Fruit fly (Drosophila melanogaster) whole organism, embryonic: ENCODE measurements around the gene AGO2.

Experiments used
- BtbVII ChIP-seq: fragments of 200-800 bp; sonication (Bioruptor generic); optimal IDR thresholded peaks from 3 replicates; lab custom pipeline; 2017; ENCODE audit warnings: missing biosample characterization, mild to moderate bottlenecking, missing genetic modification characterization
- CG10431 ChIP-seq: fragments of 200-800 bp; sonication (Bioruptor generic); optimal IDR thresholded peaks from 3 replicates; lab custom pipeline; 2018; ENCODE audit warnings: missing biosample characterization, mild to moderate bottlenecking, missing genetic modification characterization
- CG10462 ChIP-seq: fragments of 200-800 bp; sonication (Bioruptor generic); optimal IDR thresholded peaks from 2 replicates; lab custom pipeline; 2016; ENCODE audit warnings: missing biosample characterization, missing genetic modification characterization
- CG12744 ChIP-seq: fragments of 200-800 bp; sonication (Bioruptor generic); optimal IDR thresholded peaks from 2 replicates; lab custom pipeline; 2016; ENCODE audit warnings: missing biosample characterization, missing genetic modification characterization
- CG13287 ChIP-seq: fragments of 200-800 bp; sonication (Bioruptor generic); IDR thresholded peaks from 2 replicates; pipeline ENCODE4 v1.3.6; 2022; ENCODE audit warnings: missing biosample characterization, missing genetic modification characterization; ENCODE audit not compliant: partially characterized antibody
- CG13624 ChIP-seq: fragments of 200-800 bp; sonication (Bioruptor generic); optimal IDR thresholded peaks from 2 replicates; lab custom pipeline; 2016; ENCODE audit warnings: missing biosample characterization, missing genetic modification characterization
- CG15514 ChIP-seq: fragments of 200-800 bp; sonication (Bioruptor generic); optimal IDR thresholded peaks from 3 replicates; lab custom pipeline; 2017; ENCODE audit warnings: missing biosample characterization, missing genetic modification characterization, mild to moderate bottlenecking, moderate library complexity, missing genetic modification reagents
- CG17359 ChIP-seq: fragments of 200-800 bp; sonication (Bioruptor generic); optimal IDR thresholded peaks from 3 replicates; lab custom pipeline; 2018; ENCODE audit warnings: missing biosample characterization, mild to moderate bottlenecking, missing genetic modification characterization, moderate library complexity
- CG17568 ChIP-seq: fragments of 200-800 bp; sonication (Bioruptor generic); optimal IDR thresholded peaks from 2 replicates; lab custom pipeline; 2018; ENCODE audit warnings: missing biosample characterization, mild to moderate bottlenecking, missing genetic modification characterization, moderate library complexity
- CG1832 ChIP-seq: fragments of 200-800 bp; sonication (Bioruptor generic); optimal IDR thresholded peaks from 2 replicates; lab custom pipeline; 2017; ENCODE audit warnings: missing biosample characterization, mild to moderate bottlenecking, missing genetic modification characterization, inconsistent platforms
- CG18599 ChIP-seq: fragments of 200-800 bp; sonication (Bioruptor generic); optimal IDR thresholded peaks from 3 replicates; lab custom pipeline; 2017; ENCODE audit warnings: missing biosample characterization, missing genetic modification characterization, mild to moderate bottlenecking, moderate library complexity, missing genetic modification reagents
- CG2120 ChIP-seq: fragments of 200-800 bp; sonication (Bioruptor generic); optimal IDR thresholded peaks from 3 replicates; lab custom pipeline; 2016; ENCODE audit warnings: missing biosample characterization, missing genetic modification characterization
- CG33213 ChIP-seq: fragments of 200-800 bp; sonication (Bioruptor generic); optimal IDR thresholded peaks from 3 replicates; lab custom pipeline; 2016; ENCODE audit warnings: missing biosample characterization, missing genetic modification characterization
- CG4360 ChIP-seq: fragments of 200-800 bp; sonication (Bioruptor generic); IDR thresholded peaks from 2 replicates; pipeline ENCODE4 v1.3.6; 2022; ENCODE audit warnings: missing biosample characterization, missing genetic modification characterization
- CG43689 ChIP-seq: fragments of 200-800 bp; sonication (Bioruptor generic); IDR thresholded peaks from 2 replicates; pipeline ENCODE4 v1.3.6; 2022; ENCODE audit warnings: missing biosample characterization, missing genetic modification characterization
- CG4404 ChIP-seq: fragments of 200-800 bp; sonication (Bioruptor generic); IDR thresholded peaks from 2 replicates; pipeline ENCODE4 v1.3.6; 2022; ENCODE audit warnings: missing biosample characterization, missing genetic modification characterization
- CG4854 ChIP-seq: fragments of 200-800 bp; sonication (Bioruptor generic); optimal IDR thresholded peaks from 2 replicates; lab custom pipeline; 2016; ENCODE audit warnings: missing biosample characterization, missing genetic modification characterization, inconsistent platforms
- CG6765 ChIP-seq: fragments of 200-800 bp; sonication (Bioruptor generic); optimal IDR thresholded peaks from 3 replicates; lab custom pipeline; 2017; ENCODE audit warnings: missing biosample characterization, mild to moderate bottlenecking, missing genetic modification characterization
- Chrac-16 ChIP-seq: fragments of 200-800 bp; sonication (Bioruptor generic); optimal IDR thresholded peaks from 3 replicates; lab custom pipeline; 2016; ENCODE audit warnings: missing biosample characterization, missing genetic modification characterization
- Dbx ChIP-seq: fragments of 200-800 bp; sonication (Bioruptor generic); IDR thresholded peaks from 3 replicates; pipeline ENCODE4 v1.3.6; 2022; ENCODE audit warnings: missing biosample characterization, missing genetic modification characterization
- E2f1 ChIP-seq: fragments of 200-800 bp; sonication (Bioruptor generic); IDR thresholded peaks from 2 replicates; pipeline ENCODE4 v1.3.6; 2022; ENCODE audit warnings: missing biosample characterization, missing genetic modification characterization
- ERR ChIP-seq: fragments of 200-800 bp; sonication (Bioruptor generic); optimal IDR thresholded peaks from 2 replicates; lab custom pipeline; 2016; ENCODE audit warnings: missing biosample characterization, missing genetic modification characterization
- Hr51 ChIP-seq, 2 experiments: fragments of 200-800 bp; sonication (Bioruptor generic); optimal IDR thresholded peaks; 2 replicates in 1 of 2; 3 replicates in 1 of 2; lab custom pipeline; 2016 to 2018; ENCODE audit warnings: missing biosample characterization in 2 of 2, missing genetic modification characterization in 2 of 2, mild to moderate bottlenecking in 1 of 2, moderate library complexity in 1 of 2
- Hsf ChIP-seq: fragments of 200-800 bp; sonication (Bioruptor generic); optimal IDR thresholded peaks from 3 replicates; lab custom pipeline; 2016; ENCODE audit warnings: missing biosample characterization, missing genetic modification characterization
- Jarid2 ChIP-seq: fragments of 200-800 bp; sonication (Bioruptor generic); optimal IDR thresholded peaks from 3 replicates; lab custom pipeline; 2017; ENCODE audit warnings: mild to moderate bottlenecking, missing biosample characterization, missing genetic modification reagents, missing genetic modification characterization
- MBD-R2 ChIP-seq: fragments of 200-800 bp; sonication (Bioruptor generic); IDR thresholded peaks from 2 replicates; pipeline ENCODE4 v1.3.6; 2022; ENCODE audit warnings: missing biosample characterization, missing genetic modification characterization
- Max ChIP-seq: fragments of 200-800 bp; sonication (Bioruptor generic); optimal IDR thresholded peaks from 2 replicates; lab custom pipeline; 2016; ENCODE audit warnings: missing biosample characterization, mild to moderate bottlenecking, missing genetic modification characterization
- Meics ChIP-seq: fragments of 200-800 bp; sonication (Bioruptor generic); optimal IDR thresholded peaks from 2 replicates; lab custom pipeline; 2017; ENCODE audit warnings: missing biosample characterization, mild to moderate bottlenecking, missing genetic modification characterization
- NC2α ChIP-seq: fragments of 200-800 bp; sonication (Bioruptor generic); optimal IDR thresholded peaks from 2 replicates; lab custom pipeline; 2016; ENCODE audit warnings: missing biosample characterization, missing genetic modification characterization
- NC2β ChIP-seq: fragments of 200-800 bp; sonication (Bioruptor generic); optimal IDR thresholded peaks from 2 replicates; lab custom pipeline; 2016; ENCODE audit warnings: missing biosample characterization, missing genetic modification characterization
- Nf-YC ChIP-seq: fragments of 200-800 bp; optimal IDR thresholded peaks from 3 replicates; lab custom pipeline; 2019; ENCODE audit warnings: missing biosample characterization, mild to moderate bottlenecking, missing genetic modification characterization, moderate library complexity
- Rfx ChIP-seq: fragments of 200-800 bp; sonication (Bioruptor generic); IDR thresholded peaks from 2 replicates; pipeline ENCODE4 v1.3.6; 2022; ENCODE audit warnings: missing biosample characterization, missing genetic modification characterization
- Sox102F ChIP-seq: fragments of 200-800 bp; sonication (Bioruptor generic); optimal IDR thresholded peaks from 2 replicates; lab custom pipeline; 2018; ENCODE audit warnings: missing biosample characterization, mild to moderate bottlenecking, missing genetic modification characterization, moderate library complexity
- Vsx1 ChIP-seq: fragments of 200-800 bp; sonication (Bioruptor generic); optimal IDR thresholded peaks from 2 replicates; lab custom pipeline; 2017; ENCODE audit warnings: missing biosample characterization, mild to moderate bottlenecking, missing genetic modification characterization, missing genetic modification reagents
- amos ChIP-seq: fragments of 200-800 bp; sonication (Bioruptor generic); IDR thresholded peaks from 2 replicates; pipeline ENCODE4 v1.3.6; 2022; ENCODE audit warnings: missing biosample characterization, missing genetic modification characterization; ENCODE audit not compliant: partially characterized antibody
- ase ChIP-seq: fragments of 200-800 bp; sonication (Bioruptor generic); IDR thresholded peaks from 3 replicates; pipeline ENCODE4 v1.3.6; 2022; ENCODE audit warnings: missing biosample characterization, missing genetic modification characterization
- ash1 ChIP-seq: fragments of 200-800 bp; sonication (Bioruptor generic); optimal IDR thresholded peaks from 2 replicates; lab custom pipeline; 2018; ENCODE audit warnings: missing biosample characterization, mild to moderate bottlenecking, missing genetic modification characterization
- cato ChIP-seq: fragments of 200-800 bp; sonication (Bioruptor generic); optimal IDR thresholded peaks from 2 replicates; lab custom pipeline; 2016; ENCODE audit warnings: missing biosample characterization, missing genetic modification characterization, borderline replicate concordance
- crp ChIP-seq, 2 experiments: fragments of 200-800 bp; sonication (Bioruptor generic); optimal IDR thresholded peaks; 2 replicates in 1 of 2; 3 replicates in 1 of 2; lab custom pipeline; 2017; ENCODE audit warnings: missing biosample characterization in 2 of 2, missing genetic modification characterization in 2 of 2, mild to moderate bottlenecking in 1 of 2, moderate library complexity in 1 of 2
- dati ChIP-seq: fragments of 200-800 bp; sonication (Bioruptor generic); IDR thresholded peaks from 2 replicates; pipeline ENCODE4 v1.3.6; 2022; ENCODE audit warnings: missing biosample characterization, missing genetic modification characterization
- esg ChIP-seq: fragments of 200-800 bp; sonication (Bioruptor generic); conservative IDR thresholded peaks from 2 replicates; pipeline ENCODE4 v1.3.6; 2022; ENCODE audit warnings: missing biosample characterization, missing genetic modification characterization
- ewg ChIP-seq: fragments of 200-800 bp; sonication (Bioruptor generic); optimal IDR thresholded peaks from 3 replicates; lab custom pipeline; 2017; ENCODE audit warnings: mild to moderate bottlenecking, missing biosample characterization, missing genetic modification reagents, missing genetic modification characterization
- exex ChIP-seq: fragments of 200-800 bp; sonication (Bioruptor generic); optimal IDR thresholded peaks from 4 replicates; lab custom pipeline; 2018; ENCODE audit warnings: missing biosample characterization, mild to moderate bottlenecking, missing genetic modification characterization, moderate library complexity
- fd3F ChIP-seq: fragments of 200-800 bp; sonication (Bioruptor generic); optimal IDR thresholded peaks from 2 replicates; lab custom pipeline; 2018; ENCODE audit warnings: missing biosample characterization, mild to moderate bottlenecking, missing genetic modification characterization, moderate library complexity
- grau ChIP-seq: fragments of 200-800 bp; optimal IDR thresholded peaks from 3 replicates; lab custom pipeline; 2019; ENCODE audit warnings: missing biosample characterization, mild to moderate bottlenecking, missing genetic modification characterization, moderate library complexity
- lbe ChIP-seq: fragments of 200-800 bp; sonication (Bioruptor generic); optimal IDR thresholded peaks from 2 replicates; lab custom pipeline; 2016; ENCODE audit warnings: missing biosample characterization, mild to moderate bottlenecking, missing genetic modification characterization
- pzg ChIP-seq: fragments of 200-800 bp; sonication (Bioruptor generic); optimal IDR thresholded peaks from 3 replicates; lab custom pipeline; 2018; ENCODE audit warnings: missing biosample characterization, mild to moderate bottlenecking, missing genetic modification characterization, moderate library complexity
- trh ChIP-seq: fragments of 200-800 bp; sonication (Bioruptor generic); optimal IDR thresholded peaks from 2 replicates; lab custom pipeline; 2016; ENCODE audit warnings: missing biosample characterization, missing genetic modification characterization
- tx ChIP-seq: fragments of 200-800 bp; sonication (Bioruptor generic); optimal IDR thresholded peaks from 2 replicates; lab custom pipeline; 2016; ENCODE audit warnings: missing biosample characterization, missing genetic modification characterization

Gene AGO2

dm6 chr3L:15590803-15591597 is 37.1 kb downstream of the AGO2 start (continued):
- peak; percentile 76 for TF ChIP-seq fd3F (GFP tag; lab: Kevin White, UChicago)
- TF ChIP-seq exex, result peak; percentile 19
- TF ChIP-seq CG13287 (GFP tag; lab: Robert Waterston, UW), result no peak
- no peak for TF ChIP-seq E2f1 (GFP tag; lab: Robert Waterston, UW)
- TF ChIP-seq Hr51 (GFP tag; optimal IDR thresholded peaks at IDR 0.05; lab: Kevin White, UChicago), result peak in 1 of 2 experiments; percentile 17
- TF ChIP-seq trh, result no peak
- peak; percentile 11 for TF ChIP-seq Nf-YC (tag; lab: Kevin White, UChicago)
- no peak for TF ChIP-seq ash1
- no peak for TF ChIP-seq CG43689 (GFP tag; lab: Robert Waterston, UW)
- no peak for TF ChIP-seq amos (GFP tag; lab: Robert Waterston, UW)
- no peak for TF ChIP-seq Hsf (GFP tag; lab: Kevin White, UChicago)
- peak; percentile 19 for TF ChIP-seq Meics (GFP tag; lab: Kevin White, UChicago)
- TF ChIP-seq ewg (GFP tag; lab: Kevin White, UChicago), result no peak
- no peak for TF ChIP-seq CG4404
- no peak for TF ChIP-seq Max (GFP tag; lab: Kevin White, UChicago)
- no peak for TF ChIP-seq Jarid2 (GFP tag; lab: Kevin White, UChicago)
- no peak for TF ChIP-seq CG10462 (GFP tag; lab: Kevin White, UChicago)
- peak; percentile 51 for TF ChIP-seq CG15514 (GFP tag; lab: Kevin White, UChicago)
- no peak for TF ChIP-seq ase (GFP tag; lab: Robert Waterston, UW)
- TF ChIP-seq Sox102F (GFP tag; lab: Kevin White, UChicago), result peak; percentile 4
- no peak for TF ChIP-seq MBD-R2
- TF ChIP-seq Dbx (GFP tag; lab: Robert Waterston, UW), result 0 out of 3 replicates have a peak, but pooled peaks have one; percentile 38
- TF ChIP-seq Chrac-16 (GFP tag; lab: Kevin White, UChicago), result no peak
- no peak for TF ChIP-seq CG1832 (GFP tag; lab: Kevin White, UChicago)
- no peak for TF ChIP-seq cato (GFP tag; lab: Kevin White, UChicago)
- TF ChIP-seq CG4854 (GFP tag; lab: Kevin White, UChicago), result no peak
- TF ChIP-seq CG6765 (GFP tag; lab: Kevin White, UChicago), result peak; percentile 4
- TF ChIP-seq lbe (GFP tag; lab: Kevin White, UChicago), result no peak
- no peak for TF ChIP-seq pzg
- TF ChIP-seq CG10431, result no peak
- peak; percentile 90 for TF ChIP-seq CG4360 (GFP tag; lab: Robert Waterston, UW)
- no peak for TF ChIP-seq ERR (GFP tag; lab: Kevin White, UChicago)
- peak; percentile 9 for TF ChIP-seq Vsx1 (GFP tag; lab: Kevin White, UChicago)
- TF ChIP-seq CG13624 (GFP tag; lab: Kevin White, UChicago), result peak; percentile 2
- TF ChIP-seq CG18599 (GFP tag; lab: Kevin White, UChicago), result peak; percentile 6
- peak; percentile 49 for TF ChIP-seq Rfx (GFP tag; lab: Robert Waterston, UW)
- peak; percentile 22 for TF ChIP-seq BtbVII (GFP tag; lab: Kevin White, UChicago)
- TF ChIP-seq CG2120, result no peak
- TF ChIP-seq NC2α (GFP tag; lab: Kevin White, UChicago), result no peak
- TF ChIP-seq NC2β (GFP tag; lab: Kevin White, UChicago), result no peak
- TF ChIP-seq dati (GFP tag; lab: Robert Waterston, UW), result no peak
- TF ChIP-seq esg (GFP tag; lab: Robert Waterston, UW), result no peak
- TF ChIP-seq CG17568 (GFP tag; lab: Kevin White, UChicago), result peak; percentile 41
- TF ChIP-seq grau, result peak; percentile 66
- TF ChIP-seq tx (GFP tag; lab: Kevin White, UChicago), result no peak
- TF ChIP-seq CG12744 (GFP tag; lab: Kevin White, UChicago), result peak; percentile 22
- TF ChIP-seq CG33213, result no peak
- TF ChIP-seq crp (GFP tag; optimal IDR thresholded peaks at IDR 0.05; lab: Kevin White, UChicago), result no peak
- TF ChIP-seq CG17359 (tag; lab: Kevin White, UChicago), result peak; percentile 0
